Worm (Caenorhabditis elegans) whole organism, L2 larva: Measurements from ENCODE around the gene Y54F10AR.2.

Experiments used
- ceh-82 ChIP-seq: fragments of 150-350 bp; optimal IDR thresholded peaks from 2 replicates; lab custom pipeline; 2014; ENCODE audit warnings: missing biosample characterization, missing genetic modification characterization
- lsy-2 ChIP-seq, 2 experiments: fragments of 150-350 bp in 1 of 2; sonication (generic microtip) in 1 of 2; optimal IDR thresholded peaks; 2 replicates each; lab custom pipeline; 2014 to 2017; ENCODE audit warnings: missing biosample characterization in 2 of 2, missing genetic modification characterization in 2 of 2
- nhr-12 ChIP-seq: fragments of 150-350 bp; optimal IDR thresholded peaks from 2 replicates; lab custom pipeline; 2014; ENCODE audit warnings: missing biosample characterization, missing genetic modification characterization

DNA sequence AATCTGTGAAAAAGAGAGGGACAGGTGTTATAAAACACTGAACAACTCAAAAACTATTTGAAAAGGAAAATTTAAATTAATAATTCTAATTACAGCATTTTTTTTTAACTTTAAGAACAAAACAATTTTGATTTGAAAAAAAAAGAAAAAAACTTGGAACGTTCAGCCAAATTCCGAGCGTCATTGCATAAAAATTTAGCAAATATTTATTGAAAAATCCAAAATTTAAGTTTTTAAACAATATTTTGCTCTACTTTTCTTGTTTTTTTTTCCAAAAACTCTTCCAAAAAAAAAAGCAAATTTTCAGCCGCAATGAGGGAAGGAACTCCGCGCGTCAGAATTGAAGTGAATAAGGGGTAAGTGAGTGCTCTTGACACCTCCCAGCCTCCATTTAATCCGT lies 21.7 kb downstream of the Y54F10AR.2 start, which contains the start of gene feh-1:
- TF ChIP-seq nhr-12: no peak
- TF ChIP-seq lsy-2 (tag; optimal IDR thresholded peaks at IDR 0.05; lab: Kevin White, UChicago): no peak
- no peak for TF ChIP-seq ceh-82 (tag; lab: Kevin White, UChicago)
